Worm (Caenorhabditis elegans) whole organism, L3 larva: ENCODE results near the gene gpcp-2.

ENCODE experiments used
- R02D3.7 ChIP-seq: fragments of 150-350 bp; optimal IDR thresholded peaks from 2 replicates; lab custom pipeline; 2014; ENCODE audit warnings: missing biosample characterization, missing genetic modification characterization
- ZK546.5 ChIP-seq: sonication (generic microtip); optimal IDR thresholded peaks from 2 replicates; lab custom pipeline; 2017; ENCODE audit warnings: missing biosample characterization, missing genetic modification characterization
- ama-1 ChIP-seq: fragments of 150-350 bp; optimal IDR thresholded peaks from 2 replicates; lab custom pipeline; 2018
- ceh-28 ChIP-seq: fragments of 150-350 bp; optimal IDR thresholded peaks from 2 replicates; lab custom pipeline; 2014; ENCODE audit warnings: missing biosample characterization, missing genetic modification reagents, missing genetic modification characterization
- ceh-9 ChIP-seq: sonication (generic microtip); optimal IDR thresholded peaks from 2 replicates; lab custom pipeline; 2018; ENCODE audit warnings: missing biosample characterization, missing genetic modification characterization
- daf-12 ChIP-seq: fragments of 150-350 bp; optimal IDR thresholded peaks from 2 replicates; lab custom pipeline; 2014; ENCODE audit warnings: missing biosample characterization, missing genetic modification reagents, missing genetic modification characterization
- egl-27 ChIP-seq: sonication (generic microtip); optimal IDR thresholded peaks from 4 replicates; lab custom pipeline; 2017; ENCODE audit warnings: missing biosample characterization, missing genetic modification reagents, missing genetic modification characterization
- elt-1 ChIP-seq: fragments of 150-350 bp; optimal IDR thresholded peaks from 2 replicates; lab custom pipeline; 2014; ENCODE audit warnings: missing biosample characterization, missing genetic modification characterization
- elt-2 ChIP-seq: sonication (generic microtip); optimal IDR thresholded peaks from 2 replicates; lab custom pipeline; 2016; ENCODE audit warnings: missing genetic modification reagents, mild to moderate bottlenecking, missing genetic modification characterization, missing compliant biosample characterization
- elt-3 ChIP-seq, 3 experiments: fragments of 150-350 bp in 1 of 3; sonication (generic microtip) in 2 of 3; optimal IDR thresholded peaks; 2 replicates in 2 of 3; 4 replicates in 1 of 3; lab custom pipeline; 2014 to 2017; ENCODE audit warnings: missing biosample characterization in 3 of 3, missing genetic modification characterization in 3 of 3
- eor-1 ChIP-seq, 2 experiments: fragments of 150-350 bp; optimal IDR thresholded peaks; 2 replicates each; lab custom pipeline; 2014 to 2018; ENCODE audit warnings: missing biosample characterization in 2 of 2, missing genetic modification characterization in 2 of 2
- fos-1 ChIP-seq: fragments of 150-350 bp; optimal IDR thresholded peaks from 2 replicates; lab custom pipeline; 2014; ENCODE audit warnings: missing biosample characterization, missing genetic modification characterization
- hmg-11 ChIP-seq: sonication (generic microtip); optimal IDR thresholded peaks from 2 replicates; lab custom pipeline; 2016; ENCODE audit warnings: missing genetic modification characterization, missing compliant biosample characterization
- jun-1 ChIP-seq: fragments of 150-350 bp; optimal IDR thresholded peaks from 2 replicates; lab custom pipeline; 2014; ENCODE audit warnings: missing biosample characterization, missing genetic modification reagents, missing genetic modification characterization
- lin-15B ChIP-seq: fragments of 150-350 bp; optimal IDR thresholded peaks from 2 replicates; lab custom pipeline; 2014; ENCODE audit warnings: missing biosample characterization, missing genetic modification characterization
- lin-39 ChIP-seq: fragments of 150-350 bp; optimal IDR thresholded peaks from 2 replicates; lab custom pipeline; 2018; ENCODE audit warnings: missing biosample characterization, missing genetic modification reagents, missing genetic modification characterization
- lsy-12 ChIP-seq: sonication (generic microtip); optimal IDR thresholded peaks from 2 replicates; lab custom pipeline; 2016; ENCODE audit warnings: mild to moderate bottlenecking, missing genetic modification characterization, missing compliant biosample characterization
- mdl-1 ChIP-seq: fragments of 150-350 bp; optimal IDR thresholded peaks from 2 replicates; lab custom pipeline; 2014; ENCODE audit warnings: missing biosample characterization, missing genetic modification characterization
- mml-1 ChIP-seq: fragments of 150-350 bp; sonication (generic microtip); optimal IDR thresholded peaks from 3 replicates; lab custom pipeline; 2014; ENCODE audit warnings: missing biosample characterization, missing genetic modification characterization
- nfya-1 ChIP-seq: sonication (generic microtip); optimal IDR thresholded peaks from 2 replicates; lab custom pipeline; 2017; ENCODE audit warnings: missing genetic modification characterization, mild to moderate bottlenecking, missing compliant biosample characterization, antibody characterized with exemption, moderate library complexity; ENCODE audit not compliant: insufficient read depth
- nhr-12 ChIP-seq: fragments of 150-350 bp; optimal IDR thresholded peaks from 2 replicates; lab custom pipeline; 2014; ENCODE audit warnings: missing biosample characterization, missing genetic modification characterization
- nhr-23 ChIP-seq: fragments of 150-350 bp; optimal IDR thresholded peaks from 2 replicates; lab custom pipeline; 2014; ENCODE audit warnings: missing biosample characterization, missing genetic modification reagents, missing genetic modification characterization
- nhr-237 ChIP-seq: fragments of 150-350 bp; optimal IDR thresholded peaks from 2 replicates; lab custom pipeline; 2014; ENCODE audit warnings: missing biosample characterization, missing genetic modification characterization
- nhr-25 ChIP-seq: sonication (generic microtip); optimal IDR thresholded peaks from 2 replicates; lab custom pipeline; 2017; ENCODE audit warnings: missing biosample characterization, missing genetic modification characterization
- nhr-28 ChIP-seq: fragments of 150-350 bp; optimal IDR thresholded peaks from 2 replicates; lab custom pipeline; 2014; ENCODE audit warnings: missing biosample characterization, missing genetic modification characterization
- nhr-43 ChIP-seq: sonication (generic microtip); optimal IDR thresholded peaks from 2 replicates; lab custom pipeline; 2016; ENCODE audit warnings: mild to moderate bottlenecking, missing genetic modification characterization, missing compliant biosample characterization; ENCODE audit not compliant: poor library complexity, severe bottlenecking
- nhr-76 ChIP-seq: fragments of 150-350 bp; sonication (generic microtip); optimal IDR thresholded peaks from 5 replicates; lab custom pipeline; 2014; ENCODE audit warnings: missing biosample characterization, missing genetic modification characterization
- nhr-77 ChIP-seq: fragments of 150-350 bp; optimal IDR thresholded peaks from 2 replicates; lab custom pipeline; 2014; ENCODE audit warnings: missing biosample characterization, missing genetic modification characterization
- pha-4 ChIP-seq: fragments of 150-350 bp; optimal IDR thresholded peaks from 2 replicates; lab custom pipeline; 2014; ENCODE audit warnings: missing biosample characterization, missing genetic modification reagents, missing genetic modification characterization
- pqm-1 ChIP-seq: fragments of 150-350 bp; optimal IDR thresholded peaks from 2 replicates; lab custom pipeline; 2017; ENCODE audit warnings: missing biosample characterization, missing genetic modification characterization, inconsistent platforms
- skn-1 ChIP-seq: fragments of 150-350 bp; optimal IDR thresholded peaks from 2 replicates; lab custom pipeline; 2014; ENCODE audit warnings: missing biosample characterization, missing genetic modification characterization
- snpc-4 ChIP-seq: fragments of 150-350 bp; optimal IDR thresholded peaks from 2 replicates; lab custom pipeline; 2014; ENCODE audit warnings: missing biosample characterization, missing genetic modification characterization
- tbx-2 ChIP-seq: sonication (generic microtip); optimal IDR thresholded peaks from 2 replicates; lab custom pipeline; 2016; ENCODE audit warnings: mild to moderate bottlenecking, missing genetic modification characterization, missing compliant biosample characterization
- unc-62 ChIP-seq: fragments of 150-350 bp; sonication (generic microtip); optimal IDR thresholded peaks from 4 replicates; lab custom pipeline; 2014; ENCODE audit warnings: missing biosample characterization, missing genetic modification reagents, missing genetic modification characterization
- zag-1 ChIP-seq: fragments of 150-350 bp; optimal IDR thresholded peaks from 2 replicates; lab custom pipeline; 2014; ENCODE audit warnings: missing biosample characterization, missing genetic modification characterization

The gpcp-2 gene

ce11 chrII:8092537-8092936 is 19.4 kb upstream of the gpcp-2 start, which contains the start of gene ltd-1:
Gene ltd-1, minus strand, starts transcription at chrII:8092754.
- TF ChIP-seq zag-1 (tag; lab: Kevin White, UChicago): no peak
- no peak for TF ChIP-seq fos-1 (tag; lab: Kevin White, UChicago)
- TF ChIP-seq ZK546.5 (tag; lab: Kevin White, UChicago): no peak
- TF ChIP-seq nhr-12: no peak
- TF ChIP-seq snpc-4: no peak
- no peak for TF ChIP-seq nhr-76 (tag; lab: Kevin White, UChicago)
- no peak for TF ChIP-seq ceh-9 (tag; lab: Kevin White, UChicago)
- no peak for TF ChIP-seq lin-39 (tag; lab: Kevin White, UChicago)
- no peak for TF ChIP-seq daf-12 (tag; lab: Kevin White, UChicago)
- no peak for TF ChIP-seq hmg-11 (tag; lab: Kevin White, UChicago)
- TF ChIP-seq nhr-77: no peak
- no peak for TF ChIP-seq ama-1 (lab: Kevin White, UChicago)

DNA sequence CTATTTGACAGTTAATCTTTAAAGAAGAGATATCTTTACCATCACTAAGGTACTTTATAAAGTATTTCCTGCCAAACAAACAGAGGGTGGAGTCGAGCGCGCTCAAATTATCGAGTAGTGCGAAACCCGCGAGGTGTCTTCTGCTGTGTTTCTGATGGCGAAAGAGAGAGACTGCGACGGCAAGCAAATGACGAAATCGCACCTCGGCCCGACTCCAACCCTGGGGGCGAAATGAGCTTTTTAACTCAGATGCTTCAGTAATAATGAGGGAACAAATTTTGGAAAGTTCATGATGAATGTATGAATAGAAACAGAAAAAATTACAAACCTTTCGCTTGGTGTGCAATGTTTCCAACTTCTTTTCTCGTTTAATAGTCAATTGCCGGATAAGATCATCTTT is 18.4 kb upstream of the gpcp-2 start:
- TF ChIP-seq nhr-23 (tag; lab: Kevin White, UChicago) (peak; percentile 41), lin-15B (peak; percentile 54), elt-2 (tag; lab: Kevin White, UChicago) (peak; percentile 53), elt-1 (no peak), R02D3.7 (tag; lab: Kevin White, UChicago) (peak; percentile 4), ama-1 (lab: Kevin White, UChicago) (peak; percentile 88), mml-1 (no peak), nhr-43 (peak; percentile 67), tbx-2 (tag; lab: Kevin White, UChicago) (no peak), pqm-1 (tag; lab: Kevin White, UChicago) (peak; percentile 65), snpc-4 (peak; percentile 98), nfya-1 (tag; lab: Kevin White, UChicago) (peak; percentile 69), lin-39 (tag; lab: Kevin White, UChicago) (peak; percentile 76), elt-3 (tag; optimal IDR thresholded peaks at IDR 0.05; lab: Kevin White, UChicago) (peak in 1 of 3 experiments; percentile 43), ceh-28 (tag; lab: Kevin White, UChicago) (no peak), nhr-77 (no peak), nhr-25 (peak; percentile 71), zag-1 (tag; lab: Kevin White, UChicago) (no peak), unc-62 (GFP tag; lab: Kevin White, UChicago) (no peak), jun-1 (tag; lab: Kevin White, UChicago) (peak; percentile 9), mdl-1 (tag; lab: Kevin White, UChicago) (no peak), eor-1 (tag; optimal IDR thresholded peaks at IDR 0.05; lab: Kevin White, UChicago) (no peak), lsy-12 (tag; lab: Kevin White, UChicago) (peak; percentile 31), nhr-12 (no peak), nhr-28 (tag; lab: Kevin White, UChicago) (no peak), skn-1 (tag; lab: Kevin White, UChicago) (peak; percentile 0)

- TF ChIP-seq nhr-25 (peak; percentile 56), pha-4 (tag; lab: Kevin White, UChicago) (peak; percentile 86), hmg-11 (tag; lab: Kevin White, UChicago) (peak; percentile 46), elt-2 (tag; lab: Kevin White, UChicago) (peak; percentile 43), jun-1 (tag; lab: Kevin White, UChicago) (peak; percentile 23), R02D3.7 (tag; lab: Kevin White, UChicago) (peak; percentile 37), nhr-43 (peak; percentile 21), nhr-23 (tag; lab: Kevin White, UChicago) (peak; percentile 80), nfya-1 (tag; lab: Kevin White, UChicago) (peak; percentile 74), egl-27 (tag; lab: Kevin White, UChicago) (no peak), daf-12 (tag; lab: Kevin White, UChicago) (no peak), ceh-9 (tag; lab: Kevin White, UChicago) (no peak), snpc-4 (peak; percentile 92), skn-1 (tag; lab: Kevin White, UChicago) (no peak), lin-15B (peak; percentile 79), pqm-1 (tag; lab: Kevin White, UChicago) (peak; percentile 36)
- TF ChIP-seq, all 47 proteins: peak for 12
Observed at ce11 chrII:8086803-8087202, 13.6 kb upstream of the gpcp-2 start, which contains the start of gene K02C4.3. Gene K02C4.3, minus strand, starts transcription at chrII:8086853.

ce11 chrII:8078041-8078440 is 4.9 kb upstream of the gpcp-2 start, which contains the start of gene K02C4.5:
Gene K02C4.5, plus strand, starts transcription at chrII:8078435.
- TF ChIP-seq nhr-237 (tag; lab: Kevin White, UChicago): no peak
- TF ChIP-seq nhr-23 (tag; lab: Kevin White, UChicago): peak; percentile 67
- TF ChIP-seq skn-1 (tag; lab: Kevin White, UChicago): peak; percentile 24
- peak; percentile 11 for TF ChIP-seq nhr-25
- peak; percentile 63 for TF ChIP-seq pqm-1 (tag; lab: Kevin White, UChicago)
- peak; percentile 12 for TF ChIP-seq pha-4 (tag; lab: Kevin White, UChicago)
- TF ChIP-seq elt-2 (tag; lab: Kevin White, UChicago): peak; percentile 83
- TF ChIP-seq ceh-9 (tag; lab: Kevin White, UChicago): no peak
- TF ChIP-seq jun-1 (tag; lab: Kevin White, UChicago): peak; percentile 27
- TF ChIP-seq ceh-28 (tag; lab: Kevin White, UChicago): peak; percentile 64
